Worm (Caenorhabditis elegans): ENCODE measurements around the gene K02B2.6.

Gene K02B2.6

DNA sequence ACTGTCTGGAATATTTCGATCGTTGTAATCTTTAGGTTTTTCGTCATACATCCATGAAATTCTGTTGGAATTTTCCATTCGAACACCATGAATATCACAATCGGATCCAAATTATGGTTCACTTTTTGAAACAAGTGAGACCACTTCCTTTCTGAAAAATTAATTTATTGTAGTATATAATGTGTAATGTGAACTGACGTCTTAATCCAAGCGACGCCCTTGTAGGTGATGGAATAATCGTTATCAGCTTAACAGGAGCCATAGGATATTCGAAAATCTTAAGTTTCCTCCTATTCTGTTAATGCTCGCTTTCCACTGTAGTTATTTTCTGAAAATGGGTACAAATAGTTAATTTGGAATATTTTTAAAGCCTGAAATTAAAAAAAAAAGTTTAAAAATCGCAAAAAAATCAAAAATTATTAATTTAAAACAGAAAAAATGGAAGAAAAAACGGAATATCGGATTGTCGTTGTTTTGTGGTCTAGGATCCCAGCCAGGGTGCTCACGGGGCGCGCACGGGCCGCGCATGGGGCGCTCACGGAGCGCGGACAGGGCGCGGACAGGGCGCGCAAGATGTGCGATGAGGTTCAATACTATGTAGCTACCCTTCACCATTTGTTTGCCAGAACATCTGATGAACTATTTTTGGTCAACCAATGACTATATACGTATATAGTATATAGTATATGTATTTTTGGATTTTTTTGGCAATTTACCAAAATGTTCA, at the start of gene K02B2.6:
TSS of gene K02B2.6 (minus strand) at position 51 of the 727 bp plus-strand sequence.
- peak; percentile 81 for TF ChIP-seq zfh-2 (GFP tag; conservative IDR thresholded peaks at IDR 0.05)
- no peak for TF ChIP-seq lsl-1 (GFP tag; optimal IDR thresholded peaks at IDR 0.05)

DNA sequence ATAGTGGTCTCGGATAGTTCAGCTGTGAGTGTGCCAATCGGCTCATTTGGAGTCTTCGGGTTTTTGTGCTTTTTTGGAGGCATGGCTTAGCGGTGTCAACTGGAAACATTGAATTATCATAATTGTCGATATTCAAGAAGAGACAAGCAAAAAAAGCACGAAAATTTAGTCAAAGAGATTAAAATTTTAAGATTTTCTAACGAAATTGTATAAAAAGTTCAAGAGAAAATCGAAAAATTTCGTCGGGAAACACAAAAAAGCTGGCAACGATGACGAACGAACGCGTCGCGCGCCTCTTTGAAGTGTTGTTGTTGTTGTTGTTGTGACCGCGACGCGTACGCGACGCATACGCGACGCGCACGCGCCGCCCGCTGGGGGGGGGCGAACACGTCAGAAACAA, 49.5 kb upstream of the K02B2.6 start, which contains the start of gene C46G7.5:
TSS of gene C46G7.5 (minus strand) at position 101 of the 400 bp plus-strand sequence.
- TF ChIP-seq F55B11.4 (tag; optimal IDR thresholded peaks at IDR 0.05; ENCODE audit: borderline replicate concordance, insufficient read depth) (no peak), T07F8.4 (tag; optimal IDR thresholded peaks at IDR 0.05) (no peak), lin-35 (GFP tag; optimal IDR thresholded peaks at IDR 0.05) (no peak), madf-3 (GFP tag; IDR thresholded peaks at IDR 0.05) (peak; percentile 84; the same call in 1 of the 2 replicates), nhr-179 (tag; optimal IDR thresholded peaks at IDR 0.05) (no peak), rec-8 (tag; optimal IDR thresholded peaks at IDR 0.05) (no peak), rcor-1 (GFP tag; IDR thresholded peaks at IDR 0.05) (no peak)

DNA sequence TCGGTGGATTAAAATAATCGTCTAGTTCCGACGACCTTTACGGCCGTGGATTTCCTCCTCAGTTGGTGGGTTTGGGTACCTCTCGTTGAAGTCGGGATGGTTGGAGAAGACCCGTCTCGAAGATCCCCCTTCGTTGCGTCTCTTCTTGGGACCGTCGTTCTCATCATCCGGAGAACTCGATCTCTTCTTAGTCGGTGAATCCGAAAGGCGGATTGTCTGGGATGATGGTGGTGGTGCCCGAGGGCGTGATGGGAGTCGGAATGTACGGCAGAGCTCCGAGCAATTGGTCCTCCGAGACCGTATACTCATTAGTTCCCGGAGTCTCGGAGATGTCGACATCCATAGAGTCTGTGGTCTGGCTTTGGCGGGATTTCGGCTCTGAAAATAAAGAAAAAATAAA, 48.2 kb upstream of the K02B2.6 start:
- TF ChIP-seq ceh-91 (GFP tag; IDR thresholded peaks at IDR 0.05): no peak
- TF ChIP-seq B0035.1 (tag; optimal IDR thresholded peaks at IDR 0.05): no peak
- 0 out of 2 replicates have a peak, but pooled peaks have one; percentile 40 for TF ChIP-seq ztf-25 (GFP tag; IDR thresholded peaks at IDR 0.05)
- 0 out of 2 replicates have a peak, but pooled peaks have one; percentile 25 for TF ChIP-seq ztf-28 (GFP tag; IDR thresholded peaks at IDR 0.05)
- peak; percentile 76 for TF ChIP-seq zfh-2 (GFP tag; conservative IDR thresholded peaks at IDR 0.05)

DNA sequence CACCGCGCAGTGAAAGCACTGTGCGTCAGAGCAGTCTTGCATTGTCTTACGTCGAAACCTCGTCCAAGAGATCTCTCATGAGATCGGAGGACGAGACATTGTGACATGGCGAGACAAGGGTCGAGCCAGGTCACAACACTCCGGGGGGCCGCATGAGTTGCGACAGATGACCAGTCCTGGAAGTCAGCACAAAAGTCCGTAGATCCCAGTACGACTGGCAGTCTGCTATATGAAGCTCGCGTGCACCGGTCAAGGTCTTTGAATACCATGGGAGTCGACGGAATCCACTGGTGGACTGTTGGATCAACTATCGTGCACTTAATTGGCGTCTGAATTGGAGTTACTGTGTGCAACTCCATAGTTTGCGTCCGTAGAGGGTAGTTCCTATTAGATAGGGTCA, 43.6 kb upstream of the K02B2.6 start:
- TF ChIP-seq ceh-40 (GFP tag; IDR thresholded peaks at IDR 0.05) (0 out of 2 replicates have a peak, but pooled peaks have one; percentile 69), him-1 (tag; optimal IDR thresholded peaks at IDR 0.05) (no peak), akir-1 (GFP tag; optimal IDR thresholded peaks at IDR 0.05) (no peak), sea-2 (GFP tag; IDR thresholded peaks at IDR 0.05) (no peak), nfya-1 (tag; optimal IDR thresholded peaks at IDR 0.05; ENCODE audit: borderline replicate concordance, insufficient read depth) (no peak), lin-40 (tag; optimal IDR thresholded peaks at IDR 0.05) (no peak), cebp-2 (GFP tag; IDR thresholded peaks at IDR 0.05) (no peak), B0035.1 (tag; optimal IDR thresholded peaks at IDR 0.05) (no peak), hsf-1 (GFP tag; IDR thresholded peaks at IDR 0.05) (no peak), dox-1 (GFP tag; IDR thresholded peaks at IDR 0.05) (peak; percentile 53), hrde-1 (tag; optimal IDR thresholded peaks at IDR 0.05; ENCODE audit: borderline replicate concordance) (no peak), ekl-4 (GFP tag; IDR thresholded peaks at IDR 0.05) (no peak), nhr-27 (tag; optimal IDR thresholded peaks at IDR 0.05) (no peak), pha-4 (tag; optimal IDR thresholded peaks at IDR 0.05) (no peak), madf-6 (GFP tag; IDR thresholded peaks at IDR 0.05) (0 out of 2 replicates have a peak, but pooled peaks have one; percentile 12), let-607 (tag; optimal IDR thresholded peaks at IDR 0.05) (no peak), bed-1 (GFP tag; IDR thresholded peaks at IDR 0.05) (no peak), F10E7.11 (tag; optimal IDR thresholded peaks at IDR 0.05) (no peak), efl-1 (GFP tag; optimal IDR thresholded peaks at IDR 0.05) (no peak), zfh-2 (GFP tag; conservative IDR thresholded peaks at IDR 0.05) (0 out of 2 replicates have a peak, but pooled peaks have one; percentile 24), cebp-1 (GFP tag; IDR thresholded peaks at IDR 0.05) (no peak), cebp-1 (tag; optimal IDR thresholded peaks at IDR 0.05) (no peak), hlh-26 (GFP tag; conservative IDR thresholded peaks at IDR 0.05) (no peak), ets-4 (GFP tag; optimal IDR thresholded peaks at IDR 0.05) (no peak), lsl-1 (GFP tag; optimal IDR thresholded peaks at IDR 0.05) (no peak), sptf-2 (GFP tag; optimal IDR thresholded peaks at IDR 0.05) (no peak), aptf-2 (GFP tag; conservative IDR thresholded peaks at IDR 0.05) (0 out of 2 replicates have a peak, but pooled peaks have one; percentile 64), egl-18 (GFP tag; IDR thresholded peaks at IDR 0.05) (0 out of 2 replicates have a peak, but pooled peaks have one; percentile 49), fkh-3 (tag; optimal IDR thresholded peaks at IDR 0.05) (no peak), nfya-2 (GFP tag; IDR thresholded peaks at IDR 0.05) (no peak), nhr-90 (tag; optimal IDR thresholded peaks at IDR 0.05) (no peak)
